Worm (Caenorhabditis elegans) whole organism, young adult: ENCODE data around the gene F28A12.10.
A peak's percentile ranks its signal among the peaks of the same experiment; 100 is the strongest.

Experiments
- C17E4.6 ChIP-seq: fragments of 200-800 bp; sonication (Bioruptor generic); IDR thresholded peaks from 2 replicates; pipeline ENCODE4 v1.3.6; 2022; ENCODE audit warnings: missing genetic modification reagents, missing genetic modification characterization, missing compliant biosample characterization
- F10E7.11 ChIP-seq: sonication (generic microtip); optimal IDR thresholded peaks from 2 replicates; lab custom pipeline; 2017; ENCODE audit warnings: mild to moderate bottlenecking, missing genetic modification characterization, moderate library complexity, missing compliant biosample characterization
- F33H1.4 ChIP-seq: fragments of 200-800 bp; sonication (Bioruptor generic); IDR thresholded peaks from 2 replicates; pipeline ENCODE4 v1.3.6; 2022; ENCODE audit warnings: missing genetic modification reagents, missing genetic modification characterization, missing compliant biosample characterization
- F52B5.7 ChIP-seq: sonication (generic microtip); optimal IDR thresholded peaks from 2 replicates; lab custom pipeline; 2016; ENCODE audit warnings: mild to moderate bottlenecking, missing genetic modification characterization, missing compliant biosample characterization
- F57A8.1 ChIP-seq: fragments of 200-800 bp; sonication (Bioruptor generic); optimal IDR thresholded peaks from 2 replicates; lab custom pipeline; 2018; ENCODE audit warnings: mild to moderate bottlenecking, missing genetic modification characterization, moderate library complexity, missing compliant biosample characterization
- Y53G8AR.9 ChIP-seq: fragments of 200-800 bp; sonication (Bioruptor generic); conservative IDR thresholded peaks from 2 replicates; pipeline ENCODE4 v1.3.6; 2022; ENCODE audit warnings: missing genetic modification reagents, missing genetic modification characterization, missing compliant biosample characterization
- Y67H2A.10 ChIP-seq: fragments of 200-800 bp; sonication (Bioruptor generic); conservative IDR thresholded peaks from 2 replicates; pipeline ENCODE4 v1.3.6; 2022; ENCODE audit warnings: missing genetic modification reagents, missing genetic modification characterization, missing compliant biosample characterization
- Y95B8A.8 ChIP-seq: fragments of 200-800 bp; sonication (Bioruptor generic); IDR thresholded peaks from 2 replicates; pipeline ENCODE4 v1.3.6; 2022; ENCODE audit warnings: missing genetic modification reagents, missing genetic modification characterization, missing compliant biosample characterization
- ZK185.1 ChIP-seq: sonication (generic microtip); optimal IDR thresholded peaks from 2 replicates; lab custom pipeline; 2016; ENCODE audit warnings: mild to moderate bottlenecking, missing genetic modification characterization, missing compliant biosample characterization; ENCODE audit not compliant: poor library complexity, severe bottlenecking
- ama-1 ChIP-seq, 3 experiments: fragments of 150-350 bp in 1 of 3; sonication (generic microtip) in 2 of 3; optimal IDR thresholded peaks; 2 replicates each; lab custom pipeline; 2014 to 2018; ENCODE audit warnings: missing biosample characterization in 2 of 3, missing genetic modification characterization in 2 of 3, missing genetic modification reagents in 2 of 3
- attf-3 ChIP-seq: fragments of 200-800 bp; sonication (Bioruptor generic); conservative IDR thresholded peaks from 2 replicates; pipeline ENCODE4 v1.3.6; 2022; ENCODE audit warnings: missing genetic modification reagents, missing genetic modification characterization, missing compliant biosample characterization
- die-1 ChIP-seq: sonication (generic microtip); optimal IDR thresholded peaks from 2 replicates; lab custom pipeline; 2016; ENCODE audit warnings: missing genotype, mild to moderate bottlenecking, missing genetic modification characterization, missing compliant biosample characterization
- dpff-1 ChIP-seq: sonication (generic microtip); optimal IDR thresholded peaks from 2 replicates; lab custom pipeline; 2017; ENCODE audit warnings: mild to moderate bottlenecking, missing genetic modification characterization, missing compliant biosample characterization
- egl-44 ChIP-seq: fragments of 200-800 bp; sonication (Bioruptor generic); IDR thresholded peaks from 2 replicates; pipeline ENCODE4 v1.3.6; 2022; ENCODE audit warnings: missing genetic modification reagents, missing genetic modification characterization, missing compliant biosample characterization
- egrh-3 ChIP-seq: fragments of 200-800 bp; sonication (Bioruptor generic); IDR thresholded peaks from 2 replicates; pipeline ENCODE4 v1.3.6; 2022; ENCODE audit warnings: missing genetic modification reagents, missing genetic modification characterization, missing compliant biosample characterization
- gei-17 ChIP-seq: fragments of 200-800 bp; sonication (Bioruptor generic); optimal IDR thresholded peaks from 2 replicates; lab custom pipeline; 2018; ENCODE audit warnings: mild to moderate bottlenecking, missing genetic modification characterization, missing compliant biosample characterization
- him-1 ChIP-seq: sonication (generic microtip); optimal IDR thresholded peaks from 2 replicates; lab custom pipeline; 2016; ENCODE audit warnings: missing genotype, missing genetic modification reagents, missing genetic modification characterization, missing compliant biosample characterization
- hlh-12 ChIP-seq: sonication (generic microtip); optimal IDR thresholded peaks from 2 replicates; lab custom pipeline; 2016; ENCODE audit warnings: missing genetic modification characterization, missing compliant biosample characterization
- hlh-26 ChIP-seq: fragments of 200-800 bp; sonication (Bioruptor generic); conservative IDR thresholded peaks from 2 replicates; pipeline ENCODE4 v1.3.6; 2022; ENCODE audit warnings: missing genetic modification reagents, missing genetic modification characterization, missing compliant biosample characterization
- lin-26 ChIP-seq: fragments of 200-800 bp; sonication (Bioruptor generic); IDR thresholded peaks from 2 replicates; pipeline ENCODE4 v1.3.6; 2022; ENCODE audit warnings: missing genetic modification reagents, missing genetic modification characterization, missing compliant biosample characterization
- lin-40 ChIP-seq: sonication (generic microtip); optimal IDR thresholded peaks from 2 replicates; lab custom pipeline; 2016; ENCODE audit warnings: missing genetic modification characterization, mild to moderate bottlenecking, missing compliant biosample characterization, missing genotype, missing genetic modification reagents
- lsl-1 ChIP-seq: fragments of 200-800 bp; sonication (Bioruptor generic); optimal IDR thresholded peaks from 2 replicates; lab custom pipeline; 2018; ENCODE audit warnings: mild to moderate bottlenecking, missing genetic modification characterization, moderate library complexity, missing compliant biosample characterization
- lsy-27 ChIP-seq: sonication (generic microtip); optimal IDR thresholded peaks from 2 replicates; lab custom pipeline; 2017; ENCODE audit warnings: missing genetic modification characterization, mild to moderate bottlenecking, missing compliant biosample characterization, antibody characterized with exemption, missing genotype, borderline replicate concordance; ENCODE audit not compliant: insufficient read depth
- mcd-1 ChIP-seq: fragments of 200-800 bp; sonication (Bioruptor generic); IDR thresholded peaks from 2 replicates; pipeline ENCODE4 v1.3.6; 2022; ENCODE audit warnings: missing genetic modification reagents, missing genetic modification characterization, missing compliant biosample characterization
- mes-4 ChIP-seq: sonication (generic microtip); optimal IDR thresholded peaks from 2 replicates; lab custom pipeline; 2016; ENCODE audit warnings: missing genotype, missing genetic modification characterization, missing compliant biosample characterization
- nfyb-1 ChIP-seq: fragments of 200-800 bp; sonication (Bioruptor generic); IDR thresholded peaks from 2 replicates; pipeline ENCODE4 v1.3.6; 2022; ENCODE audit warnings: missing genetic modification reagents, missing genetic modification characterization, missing compliant biosample characterization
- nhr-80 ChIP-seq: sonication (generic microtip); optimal IDR thresholded peaks from 2 replicates; lab custom pipeline; 2016; ENCODE audit warnings: missing genetic modification characterization, missing compliant biosample characterization
- rcor-1 ChIP-seq: fragments of 200-800 bp; sonication (Bioruptor generic); IDR thresholded peaks from 2 replicates; pipeline ENCODE4 v1.3.6; 2022; ENCODE audit warnings: missing genetic modification reagents, missing genetic modification characterization, missing compliant biosample characterization
- repo-1 ChIP-seq: sonication (generic microtip); optimal IDR thresholded peaks from 2 replicates; lab custom pipeline; 2017; ENCODE audit warnings: mild to moderate bottlenecking, missing genetic modification characterization, missing compliant biosample characterization
- sdz-38 ChIP-seq: sonication (generic microtip); optimal IDR thresholded peaks from 2 replicates; lab custom pipeline; 2016; ENCODE audit warnings: missing genotype, missing genetic modification characterization, missing compliant biosample characterization
- tlf-1 ChIP-seq: fragments of 200-800 bp; sonication (Bioruptor generic); optimal IDR thresholded peaks from 2 replicates; lab custom pipeline; 2018; ENCODE audit warnings: mild to moderate bottlenecking, missing genetic modification characterization, missing compliant biosample characterization
- unc-130 ChIP-seq: sonication (generic microtip); optimal IDR thresholded peaks from 2 replicates; lab custom pipeline; 2016; ENCODE audit warnings: missing genetic modification reagents, missing genetic modification characterization, missing compliant biosample characterization
- xnd-1 ChIP-seq: sonication (generic microtip); optimal IDR thresholded peaks from 2 replicates; lab custom pipeline; 2016; ENCODE audit warnings: missing genotype, missing genetic modification reagents, missing genetic modification characterization, missing compliant biosample characterization
- zim-3 ChIP-seq: sonication (generic microtip); optimal IDR thresholded peaks from 2 replicates; lab custom pipeline; 2017; ENCODE audit warnings: mild to moderate bottlenecking, missing genetic modification characterization, moderate library complexity, missing compliant biosample characterization
- ztf-22 ChIP-seq: fragments of 200-800 bp; sonication (Bioruptor generic); optimal IDR thresholded peaks from 2 replicates; lab custom pipeline; 2018; ENCODE audit warnings: mild to moderate bottlenecking, missing genetic modification characterization, moderate library complexity, missing compliant biosample characterization

F28A12.10 gene

ce11 chrV:8631277-8631765 is 6.2 kb downstream of the F28A12.10 start, which contains the start of gene atg-18 (continued):
- peak; percentile 11 for TF ChIP-seq ZK185.1

- TF ChIP-seq repo-1 (tag; lab: Kevin White, UChicago) (no peak), ama-1 (optimal IDR thresholded peaks at IDR 0.05; lab: Kevin White, UChicago) (peak; percentile 69), ama-1 (GFP tag; optimal IDR thresholded peaks at IDR 0.05; lab: Kevin White, UChicago) (no peak), Y53G8AR.9 (GFP tag; lab: Robert Waterston, UW) (peak; percentile 41; the same call in 1 of the 2 replicates), rcor-1 (GFP tag; lab: Robert Waterston, UW) (0 out of 2 replicates have a peak, but pooled peaks have one; percentile 15), F33H1.4 (0 out of 2 replicates have a peak, but pooled peaks have one; percentile 3), F52B5.7 (tag; lab: Kevin White, UChicago) (no peak), nfyb-1 (GFP tag; lab: Robert Waterston, UW) (no peak), tlf-1 (GFP tag; lab: Kevin White, UChicago) (peak; percentile 47), die-1 (tag; lab: Kevin White, UChicago) (no peak)
These were observed 8.5 kb downstream of the F28A12.10 start, which contains the start of gene F41E6.12 for ce11 chrV:8629029-8629428. Gene F41E6.12 (minus strand): TSS chrV:8629129.

- TF ChIP-seq Y67H2A.10 = no peak
- TF ChIP-seq lsy-27 (tag; lab: Kevin White, UChicago) = no peak
- TF ChIP-seq hlh-26 (GFP tag; lab: Robert Waterston, UW) = no peak
- no peak for TF ChIP-seq egl-44 (GFP tag; lab: Robert Waterston, UW)
- TF ChIP-seq xnd-1 (tag; lab: Kevin White, UChicago) = no peak
- no peak for TF ChIP-seq nhr-80 (tag; lab: Kevin White, UChicago)
- TF ChIP-seq lin-26 (GFP tag; lab: Robert Waterston, UW) = no peak
- no peak for TF ChIP-seq sdz-38 (tag; lab: Kevin White, UChicago)
- TF ChIP-seq lin-40 = no peak
- no peak for TF ChIP-seq ztf-22 (GFP tag; lab: Kevin White, UChicago)
- TF ChIP-seq dpff-1 (tag; lab: Kevin White, UChicago) = no peak
- TF ChIP-seq hlh-12 (tag; lab: Kevin White, UChicago) = no peak
- TF ChIP-seq Y95B8A.8 = no peak
- no peak for TF ChIP-seq F57A8.1
- no peak for TF ChIP-seq egrh-3
- no peak for TF ChIP-seq him-1 (tag; lab: Kevin White, UChicago)
- TF ChIP-seq mes-4 (tag; lab: Kevin White, UChicago) = no peak
- TF ChIP-seq C17E4.6 (GFP tag; lab: Robert Waterston, UW) = no peak
These were observed 10.0 kb downstream of the F28A12.10 start for ce11 chrV:8627580-8627979.

ce11 chrV:8626406-8626805 is 11.2 kb downstream of the F28A12.10 start:
- TF ChIP-seq lsl-1 (GFP tag; lab: Kevin White, UChicago) (no peak), egrh-3 (no peak), mcd-1 (GFP tag; lab: Robert Waterston, UW) (no peak), F10E7.11 (tag; lab: Kevin White, UChicago) (no peak), unc-130 (GFP tag; lab: Kevin White, UChicago) (no peak), zim-3 (tag; lab: Kevin White, UChicago) (no peak), gei-17 (GFP tag; lab: Kevin White, UChicago) (no peak), attf-3 (GFP tag; lab: Robert Waterston, UW) (no peak)
